Worm (Caenorhabditis elegans): ENCODE measurements around the gene his-40.

DNA sequence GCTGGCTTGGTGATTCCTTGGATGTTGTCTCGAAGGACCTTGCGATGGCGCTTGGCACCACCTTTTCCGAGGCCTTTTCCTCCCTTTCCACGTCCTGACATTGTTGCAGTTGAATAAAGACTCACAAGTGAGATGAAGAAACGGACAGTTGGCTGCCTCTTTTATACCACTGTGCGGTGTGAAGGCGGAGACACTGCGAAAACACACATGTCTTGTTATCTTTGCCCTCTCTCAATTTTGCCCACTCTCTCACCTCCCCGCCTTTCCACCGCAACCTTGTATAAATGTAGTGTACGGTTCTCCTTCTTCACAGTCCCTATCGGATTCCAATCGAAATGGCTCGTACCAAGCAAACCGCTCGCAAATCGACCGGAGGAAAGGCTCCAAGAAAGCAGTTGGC is at the start of gene his-40, which contains the start of gene his-38:
- no peak for TF ChIP-seq him-1 (tag; optimal IDR thresholded peaks at IDR 0.05)
- no peak for TF ChIP-seq dao-5 (tag; optimal IDR thresholded peaks at IDR 0.05)
- TF ChIP-seq W03F9.2 (tag; optimal IDR thresholded peaks at IDR 0.05), result no peak

Data from whole organism, L4/young adult.